In the genomic region with DNA sequence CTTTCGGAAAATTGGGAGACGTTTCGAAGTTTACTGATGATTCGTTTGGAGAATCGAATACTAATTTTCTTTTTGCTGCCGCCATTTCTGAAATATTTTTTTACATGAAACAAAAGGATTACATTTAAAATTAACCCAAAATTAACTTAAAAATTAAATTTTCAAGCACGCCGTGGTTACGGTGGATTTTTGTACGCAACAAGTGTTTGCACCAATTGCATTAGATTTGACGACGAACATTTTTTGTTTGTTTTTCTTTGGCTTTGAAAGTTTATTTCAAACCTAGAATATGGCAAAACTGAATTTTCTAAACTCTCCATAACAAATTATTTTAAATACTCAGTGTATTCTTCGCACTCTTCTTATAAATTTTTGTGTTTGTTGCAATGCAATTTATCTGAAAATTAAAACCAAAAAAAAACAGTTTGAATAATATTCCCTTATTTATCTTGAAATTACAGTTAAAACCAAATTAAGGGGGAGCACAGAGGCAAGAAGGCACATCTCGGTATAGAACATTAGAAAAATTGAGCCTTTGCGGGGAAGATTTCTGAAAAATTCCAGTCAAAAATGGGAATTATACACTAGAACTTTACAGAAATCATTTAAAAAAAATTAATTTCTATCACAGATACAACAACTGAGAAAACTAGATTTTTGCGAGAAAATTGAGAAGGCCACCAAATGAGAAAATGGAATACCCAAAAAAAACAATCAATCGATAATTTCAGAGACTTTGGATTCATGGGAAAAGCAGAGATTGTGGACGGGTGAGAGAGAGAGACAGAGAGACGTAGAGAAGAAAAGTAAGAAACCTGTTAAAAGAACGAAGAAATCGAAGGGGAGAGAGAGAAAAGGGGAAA, we compare ENCODE assay signal across 7 worm cellular contexts.
TF ChIP-seq lines count a peak whose summit lies in the region.

A gene (minus strand): TSS at position 87 of the 863 bp plus-strand sequence.

TF ChIP-seq in whole organism, L1 larva, 84 proteins besides CTCF, POLR2A, EP300 and RAD21 (continues in another document):
- TF ChIP-seq nhr-71 (tag; optimal IDR thresholded peaks at IDR 0.05; lab: Kevin White, UChicago), result no peak
- peak; percentile 5 for TF ChIP-seq ztf-4 (tag; optimal IDR thresholded peaks at IDR 0.05; lab: Kevin White, UChicago)
- TF ChIP-seq nhr-47 (tag; optimal IDR thresholded peaks at IDR 0.05; lab: Kevin White, UChicago), result peak; percentile 1
- TF ChIP-seq isw-1 (GFP tag; IDR thresholded peaks at IDR 0.05; lab: Robert Waterston, UW), result no peak
- TF ChIP-seq lsy-2 (tag; optimal IDR thresholded peaks at IDR 0.05; lab: Kevin White, UChicago), result peak in 1 of 2 experiments; percentile 54
- TF ChIP-seq ama-1 (optimal IDR thresholded peaks at IDR 0.05; lab: Kevin White, UChicago), result peak; percentile 16
- TF ChIP-seq lin-39 (tag; optimal IDR thresholded peaks at IDR 0.05; lab: Kevin White, UChicago), result no peak
- TF ChIP-seq nhr-11 (tag; optimal IDR thresholded peaks at IDR 0.05; lab: Kevin White, UChicago), result no peak
- no peak for TF ChIP-seq hlh-4 (tag; optimal IDR thresholded peaks at IDR 0.05; lab: Kevin White, UChicago)
- TF ChIP-seq nhr-28 (tag; optimal IDR thresholded peaks at IDR 0.05; lab: Kevin White, UChicago), result no peak
- no peak for TF ChIP-seq efl-1 (optimal IDR thresholded peaks at IDR 0.05; lab: Kevin White, UChicago)
- TF ChIP-seq efl-1 (GFP tag; optimal IDR thresholded peaks at IDR 0.05 in 1 of 2; lab: Kevin White, UChicago), result peak in 1 of 2 experiments; percentile 77

TF ChIP-seq in whole organism, L2 larva, 48 proteins besides CTCF, POLR2A, EP300 and RAD21 (continues in another document):
- TF ChIP-seq nhr-11 (tag; optimal IDR thresholded peaks at IDR 0.05; lab: Kevin White, UChicago) (peak; percentile 21), Y55F3AM.14 (GFP tag; optimal IDR thresholded peaks at IDR 0.05; lab: Kevin White, UChicago) (no peak), sma-9 (GFP tag; optimal IDR thresholded peaks at IDR 0.05; lab: Kevin White, UChicago) (no peak), sma-9 (tag; optimal IDR thresholded peaks at IDR 0.05; lab: Kevin White, UChicago) (no peak), ztf-4 (tag; optimal IDR thresholded peaks at IDR 0.05; lab: Kevin White, UChicago) (no peak), ztf-11 (tag; optimal IDR thresholded peaks at IDR 0.05; lab: Kevin White, UChicago) (no peak), unc-39 (tag; optimal IDR thresholded peaks at IDR 0.05; lab: Kevin White, UChicago) (no peak), sma-3 (GFP tag; optimal IDR thresholded peaks at IDR 0.05; lab: Kevin White, UChicago) (peak; percentile 36), nhr-6 (tag; optimal IDR thresholded peaks at IDR 0.05; lab: Kevin White, UChicago) (no peak), lsy-2 (tag; optimal IDR thresholded peaks at IDR 0.05; lab: Kevin White, UChicago) (peak in 1 of 2 experiments; percentile 53), unc-55 (GFP tag; optimal IDR thresholded peaks at IDR 0.05; lab: Kevin White, UChicago) (no peak), snpc-4 (tag; optimal IDR thresholded peaks at IDR 0.05; lab: Kevin White, UChicago) (no peak)

TF ChIP-seq in whole organism, L3 larva, 47 proteins besides CTCF, POLR2A, EP300 and RAD21:
- peak; percentile 74 for TF ChIP-seq ceh-28 (tag; optimal IDR thresholded peaks at IDR 0.05; lab: Kevin White, UChicago)
- peak; percentile 34 for TF ChIP-seq nfya-1 (tag; optimal IDR thresholded peaks at IDR 0.05; lab: Kevin White, UChicago; ENCODE audit: insufficient read depth)
- peak; percentile 14 for TF ChIP-seq daf-12 (tag; optimal IDR thresholded peaks at IDR 0.05; lab: Kevin White, UChicago)
- no peak for TF ChIP-seq mml-1 (tag; optimal IDR thresholded peaks at IDR 0.05; lab: Kevin White, UChicago)
- TF ChIP-seq ama-1 (optimal IDR thresholded peaks at IDR 0.05; lab: Kevin White, UChicago), result peak; percentile 41
- no peak for TF ChIP-seq elt-3 (tag; optimal IDR thresholded peaks at IDR 0.05; lab: Kevin White, UChicago)
- TF ChIP-seq jun-1 (tag; optimal IDR thresholded peaks at IDR 0.05; lab: Kevin White, UChicago), result peak; percentile 35

TF ChIP-seq in whole organism, L4 larva, 104 proteins besides CTCF, POLR2A, EP300 and RAD21 (continues in another document):
- TF ChIP-seq lim-7 (GFP tag; IDR thresholded peaks at IDR 0.05; lab: Robert Waterston, UW), result 0 out of 2 replicates have a peak, but pooled peaks have one; percentile 42
- peak; percentile 75 for TF ChIP-seq aha-1 (tag; lab: Kevin White, UChicago)
- no peak for TF ChIP-seq cey-2 (tag; optimal IDR thresholded peaks at IDR 0.05; lab: Kevin White, UChicago; ENCODE audit: borderline replicate concordance, insufficient read depth)
- TF ChIP-seq nhr-237 (tag; optimal IDR thresholded peaks at IDR 0.05; lab: Kevin White, UChicago), result peak; percentile 10
- peak; percentile 38 for TF ChIP-seq duxl-1 (tag; optimal IDR thresholded peaks at IDR 0.05; lab: Kevin White, UChicago; ENCODE audit: poor library complexity)
- peak in 1 of 2 experiments; percentile 18 for TF ChIP-seq hif-1 (tag; optimal IDR thresholded peaks at IDR 0.05; lab: Kevin White, UChicago)
- TF ChIP-seq lin-38 (GFP tag; IDR thresholded peaks at IDR 0.05; lab: Robert Waterston, UW), result 0 out of 2 replicates have a peak, but pooled peaks have one; percentile 33
- TF ChIP-seq snpc-1.2 (GFP tag; IDR thresholded peaks at IDR 0.05; lab: Robert Waterston, UW), result no peak
- no peak for TF ChIP-seq spr-3 (GFP tag; optimal IDR thresholded peaks at IDR 0.05; lab: Kevin White, UChicago)
- TF ChIP-seq mep-1 (tag; optimal IDR thresholded peaks at IDR 0.05; lab: Kevin White, UChicago), result peak; percentile 31
- TF ChIP-seq ama-1 (optimal IDR thresholded peaks at IDR 0.05; lab: Kevin White, UChicago), result peak; percentile 47
- no peak for TF ChIP-seq daf-19 (GFP tag; conservative IDR thresholded peaks at IDR 0.05; lab: Robert Waterston, UW)

TF ChIP-seq in whole organism, midembryonic, 9 proteins besides CTCF, POLR2A, EP300 and RAD21:
- TF ChIP-seq ref-1 (GFP tag; conservative IDR thresholded peaks at IDR 0.05; lab: Robert Waterston, UW) (no peak), T22C8.4 (GFP tag; IDR thresholded peaks at IDR 0.05; lab: Robert Waterston, UW) (0 out of 2 replicates have a peak, but pooled peaks have one; percentile 37), tab-1 (GFP tag; IDR thresholded peaks at IDR 0.05; lab: Robert Waterston, UW) (no peak), klf-2 (GFP tag; conservative IDR thresholded peaks at IDR 0.05; lab: Robert Waterston, UW) (no peak), cog-1 (tag; optimal IDR thresholded peaks at IDR 0.05; lab: Kevin White, UChicago) (no peak)
TF ChIP-seq in whole organism, midembryonic: peak in this region for 1.

TF ChIP-seq in whole organism, mixed stage, embryonic, 35 proteins besides CTCF, POLR2A, EP300 and RAD21:
- TF ChIP-seq sptf-1 (tag; optimal IDR thresholded peaks at IDR 0.05; lab: Kevin White, UChicago) (peak; percentile 2), lin-13 (tag; optimal IDR thresholded peaks at IDR 0.05; lab: Kevin White, UChicago) (no peak)

TF ChIP-seq in whole organism, young adult, 124 proteins besides CTCF, POLR2A, EP300 and RAD21 (continues in another document):
- TF ChIP-seq F33H1.4 (GFP tag; IDR thresholded peaks at IDR 0.05; lab: Robert Waterston, UW) (no peak), efl-1 (GFP tag; optimal IDR thresholded peaks at IDR 0.05; lab: Kevin White, UChicago) (no peak), mes-4 (tag; optimal IDR thresholded peaks at IDR 0.05; lab: Kevin White, UChicago) (no peak), madf-6 (GFP tag; IDR thresholded peaks at IDR 0.05; lab: Robert Waterston, UW) (peak; percentile 48; the same call in 1 of the 2 replicates), C06A6.2 (GFP tag; conservative IDR thresholded peaks at IDR 0.05; lab: Robert Waterston, UW) (no peak), F10E7.11 (tag; optimal IDR thresholded peaks at IDR 0.05; lab: Kevin White, UChicago) (peak; percentile 61), lin-26 (GFP tag; IDR thresholded peaks at IDR 0.05; lab: Robert Waterston, UW) (no peak), ceh-91 (GFP tag; IDR thresholded peaks at IDR 0.05; lab: Robert Waterston, UW) (no peak), rpc-1 (optimal IDR thresholded peaks at IDR 0.05; lab: Kevin White, UChicago) (no peak), rpc-1 (tag; optimal IDR thresholded peaks at IDR 0.05; lab: Kevin White, UChicago) (no peak), nfya-1 (tag; optimal IDR thresholded peaks at IDR 0.05; lab: Kevin White, UChicago; ENCODE audit: borderline replicate concordance, insufficient read depth) (no peak), ama-1 (optimal IDR thresholded peaks at IDR 0.05; lab: Kevin White, UChicago) (peak; percentile 77), ama-1 (GFP tag; optimal IDR thresholded peaks at IDR 0.05; lab: Kevin White, UChicago) (no peak), repo-1 (tag; optimal IDR thresholded peaks at IDR 0.05; lab: Kevin White, UChicago) (peak; percentile 60), nhr-90 (tag; optimal IDR thresholded peaks at IDR 0.05; lab: Kevin White, UChicago) (peak; percentile 24), cebp-1 (GFP tag; IDR thresholded peaks at IDR 0.05; lab: Robert Waterston, UW) (no peak), cebp-1 (tag; optimal IDR thresholded peaks at IDR 0.05; lab: Kevin White, UChicago) (peak; percentile 61), unc-62 (GFP tag; optimal IDR thresholded peaks at IDR 0.05; lab: Kevin White, UChicago) (no peak), bed-2 (GFP tag; IDR thresholded peaks at IDR 0.05; lab: Robert Waterston, UW) (no peak), Y95B8A.8 (GFP tag; IDR thresholded peaks at IDR 0.05; lab: Robert Waterston, UW) (0 out of 2 replicates have a peak, but pooled peaks have one; percentile 52), bed-1 (GFP tag; IDR thresholded peaks at IDR 0.05; lab: Robert Waterston, UW) (no peak), Y53G8AR.9 (GFP tag; conservative IDR thresholded peaks at IDR 0.05; lab: Robert Waterston, UW) (peak; percentile 73; the same call in 1 of the 2 replicates), lin-54 (GFP tag; optimal IDR thresholded peaks at IDR 0.05; lab: Kevin White, UChicago) (peak; percentile 25), dpff-1 (tag; optimal IDR thresholded peaks at IDR 0.05; lab: Kevin White, UChicago) (peak; percentile 55), tlf-1 (GFP tag; optimal IDR thresholded peaks at IDR 0.05; lab: Kevin White, UChicago) (peak; percentile 21), mcd-1 (GFP tag; IDR thresholded peaks at IDR 0.05; lab: Robert Waterston, UW) (0 out of 2 replicates have a peak, but pooled peaks have one; percentile 16), sea-2 (GFP tag; IDR thresholded peaks at IDR 0.05; lab: Robert Waterston, UW) (no peak), tbp1 (GFP tag; optimal IDR thresholded peaks at IDR 0.05; lab: Kevin White, UChicago) (peak; percentile 20), ztf-25 (GFP tag; IDR thresholded peaks at IDR 0.05; lab: Robert Waterston, UW) (peak; percentile 52; the same call in 1 of the 2 replicates), athp-1 (tag; optimal IDR thresholded peaks at IDR 0.05; lab: Kevin White, UChicago) (no peak), sptf-2 (GFP tag; optimal IDR thresholded peaks at IDR 0.05; lab: Kevin White, UChicago) (no peak), ceh-79 (tag; optimal IDR thresholded peaks at IDR 0.05; lab: Kevin White, UChicago) (peak; percentile 46), T26A5.8 (tag; optimal IDR thresholded peaks at IDR 0.05; lab: Kevin White, UChicago) (peak; percentile 1)
